Fruit fly (Drosophila melanogaster): ENCODE data around the gene CG15044.

CG15044 gene

dm6 chrX:18524594-18525266 is 32.9 kb upstream of the CG15044 start:
- TF ChIP-seq CG33017 (tag; optimal IDR thresholded peaks at IDR 0.05) (no peak), tj (GFP tag; optimal IDR thresholded peaks at IDR 0.05) (no peak), CG5204 (GFP tag; optimal IDR thresholded peaks at IDR 0.05) (no peak), CG14711 (tag; optimal IDR thresholded peaks at IDR 0.05) (no peak), Mnt (GFP tag; optimal IDR thresholded peaks at IDR 0.05) (peak; percentile 31), cic (GFP tag; optimal IDR thresholded peaks at IDR 0.05) (peak; percentile 87)

- TF ChIP-seq toe (GFP tag; optimal IDR thresholded peaks at IDR 0.05), result no peak
- TF ChIP-seq CG33017 (tag; optimal IDR thresholded peaks at IDR 0.05), result no peak
- no peak for TF ChIP-seq ovo (GFP tag; optimal IDR thresholded peaks at IDR 0.05)
- TF ChIP-seq CG5204 (GFP tag; optimal IDR thresholded peaks at IDR 0.05), result no peak
- TF ChIP-seq cnc (optimal IDR thresholded peaks at IDR 0.05), result no peak
- TF ChIP-seq CG7101 (tag; optimal IDR thresholded peaks at IDR 0.05), result no peak
Observed at dm6 chrX:18523146-18523812, 31.5 kb upstream of the CG15044 start.

dm6 chrX:18522395-18523104 is 30.7 kb upstream of the CG15044 start, which contains the start of gene CG6481:
Gene CG6481, minus strand, starts transcription at chrX:18522445.
- TF ChIP-seq CG11617 (GFP tag; optimal IDR thresholded peaks at IDR 0.05) (no peak), CG12768 (GFP tag; optimal IDR thresholded peaks at IDR 0.05) (no peak), Mnt (GFP tag; optimal IDR thresholded peaks at IDR 0.05) (no peak), Clk (GFP tag; optimal IDR thresholded peaks at IDR 0.05) (no peak), kay (GFP tag; ENCODE audit: borderline replicate concordance) (no peak), CG7101 (tag; optimal IDR thresholded peaks at IDR 0.05) (no peak), cnc (optimal IDR thresholded peaks at IDR 0.05) (no peak), Crg-1 (GFP tag; optimal IDR thresholded peaks at IDR 0.05) (no peak), bab1 (GFP tag; optimal IDR thresholded peaks at IDR 0.05) (no peak), CG5204 (GFP tag; optimal IDR thresholded peaks at IDR 0.05) (no peak), CG1620 (GFP tag; optimal IDR thresholded peaks at IDR 0.05) (no peak), Hr96 (GFP tag; optimal IDR thresholded peaks at IDR 0.05) (no peak), pad (GFP tag; optimal IDR thresholded peaks at IDR 0.05) (no peak), CG33017 (tag; optimal IDR thresholded peaks at IDR 0.05) (no peak), CG14711 (tag; optimal IDR thresholded peaks at IDR 0.05) (no peak), ovo (GFP tag; optimal IDR thresholded peaks at IDR 0.05) (no peak), toe (GFP tag; optimal IDR thresholded peaks at IDR 0.05) (no peak), cic (GFP tag; optimal IDR thresholded peaks at IDR 0.05) (no peak), tj (GFP tag; optimal IDR thresholded peaks at IDR 0.05) (no peak), CG7045 (GFP tag; optimal IDR thresholded peaks at IDR 0.05) (no peak)

DNA sequence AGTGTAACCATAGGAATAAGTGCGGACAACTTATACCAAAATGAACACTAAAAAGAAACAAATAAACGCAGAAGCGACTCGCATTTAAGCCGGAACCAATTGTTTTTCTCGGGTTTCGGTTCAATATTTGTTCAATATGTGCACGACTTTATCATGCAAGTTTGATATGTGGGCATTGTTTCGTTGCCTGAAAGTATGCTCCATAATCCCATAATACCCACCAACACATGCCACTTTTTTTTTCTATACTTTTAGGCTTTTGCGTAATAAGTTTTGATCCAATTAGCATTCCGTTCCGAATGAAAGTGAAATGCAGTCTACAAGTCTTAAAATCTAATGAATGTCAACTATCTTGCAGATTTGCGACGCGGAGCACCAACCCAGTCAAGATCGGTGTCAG is 28.6 kb upstream of the CG15044 start:
- no peak for TF ChIP-seq Hr96 (GFP tag; optimal IDR thresholded peaks at IDR 0.05)
- peak; percentile 2 for TF ChIP-seq bab1 (GFP tag; optimal IDR thresholded peaks at IDR 0.05)

- TF ChIP-seq CG14711 (tag; optimal IDR thresholded peaks at IDR 0.05), result no peak
- TF ChIP-seq CG7101 (tag; optimal IDR thresholded peaks at IDR 0.05), result no peak
- TF ChIP-seq CG7045 (GFP tag; optimal IDR thresholded peaks at IDR 0.05), result no peak
- TF ChIP-seq tj (GFP tag; optimal IDR thresholded peaks at IDR 0.05), result no peak
- no peak for TF ChIP-seq CG33017 (tag; optimal IDR thresholded peaks at IDR 0.05)
- no peak for TF ChIP-seq toe (GFP tag; optimal IDR thresholded peaks at IDR 0.05)
- no peak for TF ChIP-seq pad (GFP tag; optimal IDR thresholded peaks at IDR 0.05)
- TF ChIP-seq Clk (GFP tag; optimal IDR thresholded peaks at IDR 0.05), result no peak
Observed at dm6 chrX:18517415-18517814, 25.6 kb upstream of the CG15044 start.

DNA sequence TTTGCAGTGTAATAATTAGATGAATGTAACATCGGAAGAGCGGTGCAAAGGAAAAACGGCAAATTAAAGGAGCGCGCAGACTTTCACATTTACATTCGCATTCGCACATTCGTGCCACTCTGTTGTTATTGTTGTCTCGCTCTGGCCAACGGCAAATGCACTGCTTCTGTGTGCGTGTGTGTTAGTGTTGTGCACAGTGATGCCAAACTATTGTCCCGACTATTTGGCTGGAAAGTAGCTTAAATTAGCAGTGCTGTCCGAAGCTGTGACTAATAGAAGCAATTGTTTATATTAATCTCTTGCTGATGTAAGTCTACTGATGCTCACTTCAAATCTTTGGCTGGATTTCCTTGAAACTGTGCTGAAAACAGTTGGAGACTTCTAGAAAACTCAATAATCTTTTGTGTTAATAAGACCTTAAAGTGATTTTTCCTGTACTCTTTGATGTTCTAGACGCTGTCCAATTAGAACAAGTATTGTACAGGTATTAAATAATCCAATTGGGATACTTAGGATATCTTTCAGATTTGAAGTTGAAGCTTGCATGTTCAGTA is 24.3 kb upstream of the CG15044 start:
- TF ChIP-seq pad (GFP tag; optimal IDR thresholded peaks at IDR 0.05), result peak; percentile 57
- peak; percentile 34 for TF ChIP-seq toe (GFP tag; optimal IDR thresholded peaks at IDR 0.05)
- no peak for TF ChIP-seq bab1 (GFP tag; optimal IDR thresholded peaks at IDR 0.05)
- peak; percentile 35 for TF ChIP-seq ovo (GFP tag; optimal IDR thresholded peaks at IDR 0.05)
- peak; percentile 14 for TF ChIP-seq CG7101 (tag; optimal IDR thresholded peaks at IDR 0.05)
- TF ChIP-seq CG1620 (GFP tag; optimal IDR thresholded peaks at IDR 0.05), result no peak
- peak; percentile 73 for TF ChIP-seq kay (GFP tag; ENCODE audit: borderline replicate concordance)
- TF ChIP-seq Mnt (GFP tag; optimal IDR thresholded peaks at IDR 0.05), result peak; percentile 26
- TF ChIP-seq tj (GFP tag; optimal IDR thresholded peaks at IDR 0.05), result peak; percentile 61
- TF ChIP-seq CG14711 (tag; optimal IDR thresholded peaks at IDR 0.05), result no peak

All from whole organism, adult.